Worm (Caenorhabditis elegans) whole organism, early embryonic: ENCODE results near the gene T22D1.1.

Experiments used
- B0310.2 ChIP-seq: sonication (generic microtip); optimal IDR thresholded peaks from 2 replicates; lab custom pipeline; 2016; ENCODE audit warnings: mild to moderate bottlenecking, missing genetic modification characterization, missing compliant biosample characterization
- F13C5.2 ChIP-seq: sonication (generic microtip); optimal IDR thresholded peaks from 2 replicates; lab custom pipeline; 2017; ENCODE audit warnings: mild to moderate bottlenecking, missing genetic modification characterization, inconsistent platforms, missing compliant biosample characterization
- aly-1 ChIP-seq: sonication (generic microtip); optimal IDR thresholded peaks from 2 replicates; lab custom pipeline; 2016; ENCODE audit warnings: missing genetic modification characterization, missing compliant biosample characterization
- ama-1 ChIP-seq: fragments of 150-350 bp; optimal IDR thresholded peaks from 2 replicates; lab custom pipeline; 2014
- ceh-13 ChIP-seq: fragments of 200-800 bp; sonication (Bioruptor generic); optimal IDR thresholded peaks from 2 replicates; lab custom pipeline; 2018; ENCODE audit warnings: mild to moderate bottlenecking, missing genetic modification characterization, missing compliant biosample characterization
- ceh-36 ChIP-seq: sonication (generic microtip); optimal IDR thresholded peaks from 2 replicates; lab custom pipeline; 2016; ENCODE audit warnings: missing genetic modification characterization, inconsistent platforms, missing compliant biosample characterization
- ets-7 ChIP-seq: sonication (generic microtip); optimal IDR thresholded peaks from 2 replicates; lab custom pipeline; 2016; ENCODE audit warnings: missing genotype, missing genetic modification characterization, missing compliant biosample characterization
- flt-1 ChIP-seq: fragments of 200-800 bp; sonication (Bioruptor generic); IDR thresholded peaks from 2 replicates; pipeline ENCODE4 v1.3.6; 2022; ENCODE audit warnings: missing genetic modification characterization, missing compliant biosample characterization
- hmbx-1 ChIP-seq: sonication (generic microtip); optimal IDR thresholded peaks from 2 replicates; lab custom pipeline; 2016; ENCODE audit warnings: mild to moderate bottlenecking, missing genetic modification characterization, missing compliant biosample characterization
- hmg-4 ChIP-seq: fragments of 200-800 bp; sonication (Bioruptor generic); optimal IDR thresholded peaks from 2 replicates; lab custom pipeline; 2018; ENCODE audit warnings: mild to moderate bottlenecking, missing genetic modification characterization, missing compliant biosample characterization
- hnd-1 ChIP-seq: sonication (generic microtip); optimal IDR thresholded peaks from 2 replicates; lab custom pipeline; 2016; ENCODE audit warnings: missing genetic modification characterization, missing compliant biosample characterization
- pes-1 ChIP-seq: fragments of 200-800 bp; sonication (Bioruptor generic); IDR thresholded peaks from 2 replicates; pipeline ENCODE4 v1.3.6; 2022; ENCODE audit warnings: missing genetic modification reagents, missing genetic modification characterization, missing compliant biosample characterization
- scrt-1 ChIP-seq: fragments of 200-800 bp; sonication (Bioruptor generic); IDR thresholded peaks from 2 replicates; pipeline ENCODE4 v1.3.6; 2022; ENCODE audit warnings: missing genetic modification characterization, missing compliant biosample characterization
- sea-1 ChIP-seq: fragments of 200-800 bp; sonication (Bioruptor generic); conservative IDR thresholded peaks from 2 replicates; pipeline ENCODE4 v1.3.6; 2022; ENCODE audit warnings: missing genetic modification characterization, missing compliant biosample characterization
- tbx-11 ChIP-seq: fragments of 200-800 bp; sonication (Bioruptor generic); IDR thresholded peaks from 2 replicates; pipeline ENCODE4 v1.3.6; 2022; ENCODE audit warnings: missing genetic modification characterization, missing compliant biosample characterization
- tbx-37 ChIP-seq: fragments of 200-800 bp; sonication (Bioruptor generic); conservative IDR thresholded peaks from 2 replicates; pipeline ENCODE4 v1.3.6; 2022; ENCODE audit warnings: missing genetic modification reagents, missing genetic modification characterization, missing compliant biosample characterization
- tra-4 ChIP-seq: sonication (generic microtip); optimal IDR thresholded peaks from 2 replicates; lab custom pipeline; 2017; ENCODE audit warnings: missing genetic modification characterization, missing compliant biosample characterization

The T22D1.1 gene

DNA sequence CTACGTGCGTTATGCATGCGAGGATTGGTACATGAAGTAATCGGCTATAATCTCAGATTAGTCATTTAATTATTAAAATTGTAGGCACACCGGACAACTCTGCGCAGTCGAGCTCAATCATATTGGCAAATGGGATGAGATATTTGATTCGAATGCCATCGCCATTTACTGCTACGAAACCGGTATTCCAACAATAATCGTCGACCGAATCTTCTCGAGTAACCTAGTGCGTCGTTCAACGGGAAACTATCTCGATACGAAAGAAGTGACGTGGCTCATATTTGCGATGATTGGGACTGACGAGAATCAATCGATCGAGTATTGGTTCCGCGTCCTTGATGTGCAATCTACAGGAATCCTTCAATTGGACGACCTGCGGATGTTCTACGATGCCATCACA, 18.6 kb upstream of the T22D1.1 start:
- no peak for TF ChIP-seq tbx-11 (GFP tag; lab: Robert Waterston, UW)
- TF ChIP-seq pes-1 = no peak
- no peak for TF ChIP-seq ceh-36 (tag; lab: Kevin White, UChicago)
- TF ChIP-seq ama-1 = no peak
- TF ChIP-seq scrt-1 = no peak
- TF ChIP-seq hnd-1 (tag; lab: Kevin White, UChicago) = no peak
- no peak for TF ChIP-seq hmg-4
- no peak for TF ChIP-seq ceh-13 (GFP tag; lab: Kevin White, UChicago)

- TF ChIP-seq pes-1 = no peak
- no peak for TF ChIP-seq ama-1
- TF ChIP-seq B0310.2 (tag; lab: Kevin White, UChicago) = no peak
- no peak for TF ChIP-seq sea-1 (GFP tag; lab: Robert Waterston, UW)
- no peak for TF ChIP-seq flt-1 (GFP tag; lab: Robert Waterston, UW)
- TF ChIP-seq tbx-11 (GFP tag; lab: Robert Waterston, UW) = no peak
- TF ChIP-seq ceh-36 (tag; lab: Kevin White, UChicago) = no peak
- no peak for TF ChIP-seq tra-4 (tag; lab: Kevin White, UChicago)
- TF ChIP-seq hmg-4 = no peak
- no peak for TF ChIP-seq ets-7 (tag; lab: Kevin White, UChicago)
- TF ChIP-seq hmbx-1 (tag; lab: Kevin White, UChicago) = no peak
- no peak for TF ChIP-seq scrt-1
- TF ChIP-seq aly-1 (tag; lab: Kevin White, UChicago) = no peak
- TF ChIP-seq tbx-37 (GFP tag; lab: Robert Waterston, UW) = no peak
Measured at ce11 chrIV:6905428-6905827, 17.7 kb upstream of the T22D1.1 start.

- TF ChIP-seq scrt-1 (no peak), hnd-1 (tag; lab: Kevin White, UChicago) (no peak), tbx-37 (GFP tag; lab: Robert Waterston, UW) (no peak), ets-7 (tag; lab: Kevin White, UChicago) (no peak), ceh-13 (GFP tag; lab: Kevin White, UChicago) (no peak), tra-4 (tag; lab: Kevin White, UChicago) (no peak), tbx-11 (GFP tag; lab: Robert Waterston, UW) (no peak), F13C5.2 (tag; lab: Kevin White, UChicago) (no peak), flt-1 (GFP tag; lab: Robert Waterston, UW) (no peak), hmg-4 (no peak), B0310.2 (tag; lab: Kevin White, UChicago) (no peak), aly-1 (tag; lab: Kevin White, UChicago) (no peak), pes-1 (no peak), ama-1 (no peak), sea-1 (GFP tag; lab: Robert Waterston, UW) (no peak), hmbx-1 (tag; lab: Kevin White, UChicago) (no peak), ceh-36 (tag; lab: Kevin White, UChicago) (no peak)
Measured at ce11 chrIV:6905947-6906489, 17.2 kb upstream of the T22D1.1 start, which contains the start of the genes T22D1.17 and T22D1.8. Gene T22D1.17, plus strand, starts transcription at chrIV:6905997. Gene T22D1.8, minus strand, starts transcription at chrIV:6906348.

- TF ChIP-seq B0310.2 (tag; lab: Kevin White, UChicago) (no peak), hmbx-1 (tag; lab: Kevin White, UChicago) (no peak), tbx-11 (GFP tag; lab: Robert Waterston, UW) (no peak), pes-1 (no peak), hnd-1 (tag; lab: Kevin White, UChicago) (no peak), F13C5.2 (tag; lab: Kevin White, UChicago) (no peak), aly-1 (tag; lab: Kevin White, UChicago) (no peak), sea-1 (GFP tag; lab: Robert Waterston, UW) (no peak), ama-1 (no peak), ceh-36 (tag; lab: Kevin White, UChicago) (no peak), tra-4 (tag; lab: Kevin White, UChicago) (no peak), hmg-4 (no peak), flt-1 (GFP tag; lab: Robert Waterston, UW) (no peak), tbx-37 (GFP tag; lab: Robert Waterston, UW) (no peak), ets-7 (tag; lab: Kevin White, UChicago) (no peak), scrt-1 (no peak), ceh-13 (GFP tag; lab: Kevin White, UChicago) (no peak)
Measured at ce11 chrIV:6907487-6907886, 15.7 kb upstream of the T22D1.1 start.

DNA sequence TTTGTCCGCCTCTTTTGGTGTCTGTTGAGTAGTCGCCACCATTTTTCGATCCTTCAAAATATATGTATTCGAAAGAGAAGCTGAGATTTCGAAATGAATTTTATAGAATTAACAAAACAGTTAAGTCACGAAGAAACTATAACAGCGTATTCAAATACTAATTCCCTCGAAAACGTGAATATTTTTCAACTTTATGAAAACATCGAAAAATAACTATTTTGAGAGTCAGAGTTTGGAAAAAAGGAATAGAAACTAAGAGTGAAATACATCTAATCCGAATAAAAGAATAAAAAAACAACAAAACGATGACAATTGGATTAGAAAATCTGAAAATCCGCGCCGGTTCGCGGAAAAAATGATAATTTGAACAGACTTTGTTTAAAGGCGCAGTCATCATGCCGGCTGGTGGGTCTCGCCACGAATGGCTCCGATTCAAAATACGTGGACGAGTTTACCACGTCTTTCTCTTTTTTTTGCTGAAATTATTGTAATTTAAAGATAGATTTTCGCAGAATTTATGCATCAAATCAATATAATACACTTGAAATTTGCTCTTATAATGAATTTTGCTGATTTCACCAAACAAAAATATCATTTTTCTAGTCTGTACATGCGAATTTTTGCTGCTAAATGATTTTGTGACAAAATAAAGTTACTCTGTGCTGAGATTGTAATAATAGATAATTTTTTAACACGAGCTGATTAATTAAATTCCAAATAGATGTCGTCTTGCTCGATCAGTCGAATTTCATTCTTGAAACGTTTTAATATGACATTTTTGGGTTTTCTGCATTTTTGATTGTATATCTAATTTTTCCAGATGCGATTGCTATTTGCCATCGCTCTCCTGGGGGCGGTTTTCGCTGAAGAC, 13.1 kb upstream of the T22D1.1 start, which contains the start of the genes rpn-1 and ribo-1:
Gene rpn-1, minus strand, starts transcription at position 51 of the 871 bp plus-strand sequence.
Gene ribo-1, plus strand, starts transcription at position 821 of the 871 bp plus-strand sequence.
- TF ChIP-seq pes-1 (no peak), aly-1 (tag; lab: Kevin White, UChicago) (no peak), ets-7 (tag; lab: Kevin White, UChicago) (no peak)

- no peak for TF ChIP-seq B0310.2 (tag; lab: Kevin White, UChicago)
- TF ChIP-seq ets-7 (tag; lab: Kevin White, UChicago) = no peak
- no peak for TF ChIP-seq F13C5.2 (tag; lab: Kevin White, UChicago)
- TF ChIP-seq ceh-36 (tag; lab: Kevin White, UChicago) = no peak
- TF ChIP-seq hnd-1 (tag; lab: Kevin White, UChicago) = no peak
Measured at ce11 chrIV:6912851-6913588, 10.2 kb upstream of the T22D1.1 start, which contains the start of gene T22D1.3. Gene T22D1.3, plus strand, starts transcription at chrIV:6913538.
